Worm (Caenorhabditis elegans) whole organism, young adult: ENCODE measurements around the gene F09A5.2.

Experiments used
- F55B11.4 ChIP-seq: sonication (generic microtip); optimal IDR thresholded peaks from 2 replicates; lab custom pipeline; 2016; ENCODE audit warnings: missing compliant biosample characterization, missing genetic modification characterization, borderline replicate concordance; ENCODE audit not compliant: insufficient read depth
- aptf-3 ChIP-seq: fragments of 200-800 bp; sonication (Bioruptor generic); IDR thresholded peaks from 2 replicates; pipeline ENCODE4 v1.3.6; 2022; ENCODE audit warnings: missing genetic modification characterization, missing compliant biosample characterization
- bed-1 ChIP-seq: fragments of 200-800 bp; sonication (Bioruptor generic); IDR thresholded peaks from 2 replicates; pipeline ENCODE4 v1.3.6; 2022; ENCODE audit warnings: missing genetic modification reagents, missing genetic modification characterization, missing compliant biosample characterization
- dpff-1 ChIP-seq: sonication (generic microtip); optimal IDR thresholded peaks from 2 replicates; lab custom pipeline; 2017; ENCODE audit warnings: mild to moderate bottlenecking, missing genetic modification characterization, missing compliant biosample characterization
- dpl-1 ChIP-seq: fragments of 150-350 bp; optimal IDR thresholded peaks from 2 replicates; lab custom pipeline; 2014; ENCODE audit warnings: missing biosample characterization, missing genetic modification reagents, missing genetic modification characterization
- efl-1 ChIP-seq: fragments of 150-350 bp; optimal IDR thresholded peaks from 2 replicates; lab custom pipeline; 2014; ENCODE audit warnings: missing biosample characterization, missing genetic modification reagents, missing genetic modification characterization
- lin-54 ChIP-seq: fragments of 200-800 bp; sonication (Bioruptor generic); optimal IDR thresholded peaks from 2 replicates; lab custom pipeline; 2018; ENCODE audit warnings: mild to moderate bottlenecking, missing genetic modification characterization, missing compliant biosample characterization
- rec-8 ChIP-seq, 2 experiments: sonication (generic microtip); optimal IDR thresholded peaks; 2 replicates each; lab custom pipeline; 2016; ENCODE audit warnings: mild to moderate bottlenecking in 2 of 2, missing genetic modification characterization in 2 of 2, missing genetic modification reagents in 2 of 2, missing genotype in 2 of 2, missing biosample characterization in 1 of 2, missing compliant biosample characterization in 1 of 2, moderate library complexity in 1 of 2
- snpc-4 ChIP-seq, 5 experiments: fragments of 150-350 bp in 1 of 5; sonication (generic microtip) in 4 of 5; optimal IDR thresholded peaks; 2 replicates each; lab custom pipeline; 2014 to 2018; ENCODE audit warnings: missing genetic modification characterization in 5 of 5, missing biosample characterization in 3 of 5, antibody characterized with exemption in 2 of 5, mild to moderate bottlenecking in 2 of 5, missing compliant biosample characterization in 2 of 5, missing genotype in 2 of 5, moderate library complexity in 2 of 5, missing genetic modification reagents in 1 of 5

ce11 chrX:13090665-13091064, 44.2 kb upstream of the F09A5.2 start, which contains the start of gene R03G8.3:
- TF ChIP-seq efl-1 (GFP tag; lab: Kevin White, UChicago) (no peak), dpl-1 (no peak), rec-8 (tag; optimal IDR thresholded peaks at IDR 0.05; lab: Kevin White, UChicago) (no peak), F55B11.4 (tag; lab: Kevin White, UChicago) (no peak), lin-54 (no peak), bed-1 (GFP tag; lab: Robert Waterston, UW) (no peak), aptf-3 (GFP tag; lab: Robert Waterston, UW) (no peak), snpc-4 (GFP tag; optimal IDR thresholded peaks at IDR 0.05; lab: Kevin White, UChicago) (no peak), snpc-4 (tag; optimal IDR thresholded peaks at IDR 0.05; lab: Kevin White, UChicago) (no peak), dpff-1 (no peak)
